Worm (Caenorhabditis elegans) whole organism, mixed stage, embryonic: ENCODE data around the gene zen-4.

Experiments
- blmp-1 ChIP-seq: fragments of 150-350 bp; optimal IDR thresholded peaks from 2 replicates; lab custom pipeline; 2014; ENCODE audit warnings: missing biosample characterization, missing genetic modification characterization
- lin-13 ChIP-seq: fragments of 150-350 bp; optimal IDR thresholded peaks from 2 replicates; lab custom pipeline; 2014; ENCODE audit warnings: missing biosample characterization, missing genetic modification characterization
- lsy-2 ChIP-seq: fragments of 150-350 bp; optimal IDR thresholded peaks from 2 replicates; lab custom pipeline; 2014; ENCODE audit warnings: missing biosample characterization, missing genetic modification characterization
- mls-2 ChIP-seq: sonication (generic microtip); optimal IDR thresholded peaks from 2 replicates; lab custom pipeline; 2016; ENCODE audit warnings: mild to moderate bottlenecking, missing genetic modification characterization, moderate library complexity, missing compliant biosample characterization
- nhr-12 ChIP-seq: fragments of 150-350 bp; optimal IDR thresholded peaks from 2 replicates; lab custom pipeline; 2014; ENCODE audit warnings: missing biosample characterization, missing genetic modification characterization
- nhr-28 ChIP-seq: fragments of 150-350 bp; optimal IDR thresholded peaks from 2 replicates; lab custom pipeline; 2014; ENCODE audit warnings: missing biosample characterization, missing genetic modification characterization
- nhr-76 ChIP-seq: sonication (generic microtip); optimal IDR thresholded peaks from 2 replicates; lab custom pipeline; 2017; ENCODE audit warnings: missing biosample characterization, missing genetic modification characterization
- unc-120 ChIP-seq: sonication (generic microtip); optimal IDR thresholded peaks from 2 replicates; lab custom pipeline; 2017; ENCODE audit warnings: missing genetic modification characterization, missing compliant biosample characterization; ENCODE audit not compliant: poor library complexity, severe bottlenecking
- unc-39 ChIP-seq: fragments of 150-350 bp; optimal IDR thresholded peaks from 2 replicates; lab custom pipeline; 2014; ENCODE audit warnings: missing biosample characterization, missing genetic modification characterization
- unc-62 ChIP-seq: fragments of 150-350 bp; optimal IDR thresholded peaks from 2 replicates; lab custom pipeline; 2014; ENCODE audit warnings: missing biosample characterization, missing genetic modification reagents, missing genetic modification characterization
- ztf-11 ChIP-seq: fragments of 150-350 bp; optimal IDR thresholded peaks from 2 replicates; lab custom pipeline; 2014; ENCODE audit warnings: missing biosample characterization, missing genetic modification characterization

DNA sequence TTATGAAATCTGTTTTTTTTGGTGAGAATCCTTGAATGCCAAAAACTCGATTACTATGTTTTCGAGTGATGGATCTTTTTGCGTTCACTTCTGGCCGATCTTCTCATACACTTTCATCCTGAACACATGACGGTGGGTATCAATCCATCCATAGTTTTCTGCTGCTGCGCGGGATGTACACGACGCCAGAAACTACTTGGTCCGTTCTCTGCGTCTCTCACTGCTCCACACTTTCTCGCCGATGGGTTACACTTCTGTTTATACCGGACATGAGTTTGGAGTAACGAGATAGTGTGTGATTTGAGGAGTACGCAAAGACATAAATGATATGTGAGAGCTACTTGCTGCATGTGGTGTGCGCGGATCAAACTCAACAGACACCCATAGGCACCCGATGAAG, 22.7 kb downstream of the zen-4 start:
- TF ChIP-seq unc-39 (tag; lab: Kevin White, UChicago) (no peak), blmp-1 (tag; lab: Kevin White, UChicago) (no peak), nhr-28 (no peak), unc-62 (GFP tag; lab: Kevin White, UChicago) (peak; percentile 41), ztf-11 (tag; lab: Kevin White, UChicago) (no peak), lin-13 (tag; lab: Kevin White, UChicago) (no peak), mls-2 (no peak), nhr-12 (tag; lab: Kevin White, UChicago) (no peak), nhr-76 (tag; lab: Kevin White, UChicago) (no peak), unc-120 (tag; lab: Kevin White, UChicago) (peak; percentile 34), lsy-2 (tag; lab: Kevin White, UChicago) (no peak)
